Fruit fly (Drosophila melanogaster) whole organism, pupa: ENCODE measurements around the gene Sugb.
A peak's percentile ranks its signal among the peaks of the same experiment; 100 is the strongest.

Source experiments
- CG10348 ChIP-seq: fragments of 200-800 bp; sonication (Bioruptor generic); IDR thresholded peaks from 2 replicates; pipeline ENCODE4 v1.3.6; 2022; ENCODE audit warnings: missing biosample characterization, missing genetic modification characterization
- CG15710 ChIP-seq: fragments of 200-800 bp; sonication (Bioruptor generic); optimal IDR thresholded peaks from 2 replicates; lab custom pipeline; 2018; ENCODE audit warnings: missing biosample characterization, mild to moderate bottlenecking, missing genetic modification characterization, moderate library complexity
- CG17806 ChIP-seq: fragments of 200-800 bp; sonication (Bioruptor generic); optimal IDR thresholded peaks from 2 replicates; lab custom pipeline; 2018; ENCODE audit warnings: missing biosample characterization, mild to moderate bottlenecking, missing genetic modification characterization, moderate library complexity
- CG34367 ChIP-seq: fragments of 200-800 bp; sonication (Bioruptor generic); optimal IDR thresholded peaks from 2 replicates; lab custom pipeline; 2018; ENCODE audit warnings: missing biosample characterization, mild to moderate bottlenecking, missing genetic modification characterization
- CG8301 ChIP-seq: fragments of 200-800 bp; sonication (Bioruptor generic); optimal IDR thresholded peaks from 2 replicates; lab custom pipeline; 2018; ENCODE audit warnings: missing biosample characterization, mild to moderate bottlenecking, missing genetic modification characterization
- CG9948 ChIP-seq: fragments of 200-800 bp; sonication (Bioruptor generic); optimal IDR thresholded peaks from 2 replicates; lab custom pipeline; 2018; ENCODE audit warnings: missing biosample characterization, mild to moderate bottlenecking, missing genetic modification characterization, moderate library complexity
- EcR ChIP-seq: fragments of 200-800 bp; sonication (Bioruptor generic); optimal IDR thresholded peaks from 3 replicates; lab custom pipeline; 2019; ENCODE audit warnings: missing biosample characterization, missing genetic modification characterization, mild to moderate bottlenecking, moderate library complexity, missing genetic modification reagents
- Pif1B ChIP-seq: fragments of 200-800 bp; sonication (Bioruptor generic); optimal IDR thresholded peaks from 3 replicates; lab custom pipeline; 2016; ENCODE audit warnings: missing biosample characterization, missing genetic modification characterization
- Snoo ChIP-seq: fragments of 200-800 bp; sonication (Bioruptor generic); optimal IDR thresholded peaks from 3 replicates; lab custom pipeline; 2017; ENCODE audit warnings: missing biosample characterization, mild to moderate bottlenecking, missing genetic modification characterization, inconsistent platforms
- rn ChIP-seq: fragments of 200-800 bp; sonication (Bioruptor generic); IDR thresholded peaks from 2 replicates; pipeline ENCODE4 v1.3.6; 2022; ENCODE audit warnings: missing biosample characterization, missing genetic modification characterization

DNA sequence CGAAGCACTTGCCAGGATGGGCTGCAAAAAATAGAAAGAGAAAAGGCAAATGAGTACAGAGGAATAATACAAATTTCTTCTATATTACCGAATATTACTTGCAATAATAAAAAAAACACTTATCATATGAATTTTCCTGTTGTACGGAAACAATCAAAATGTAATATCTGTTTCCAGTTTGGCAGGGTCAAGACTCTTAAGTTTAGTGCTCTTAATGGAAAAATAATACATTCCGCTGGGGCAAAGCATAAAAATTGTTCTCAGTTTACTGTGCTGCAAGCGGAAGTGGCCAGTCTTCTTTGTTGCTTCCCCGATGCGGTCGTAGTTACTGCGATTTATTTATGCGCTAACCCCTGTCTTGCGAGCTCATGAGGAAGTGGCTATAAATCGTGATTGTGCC lies 29.1 kb downstream of the Sugb start:
- TF ChIP-seq EcR (GFP tag; lab: Kevin White, UChicago): peak; percentile 6
- TF ChIP-seq Pif1B (GFP tag; lab: Kevin White, UChicago): no peak
- TF ChIP-seq CG15710: no peak
- TF ChIP-seq CG8301: no peak
- peak; percentile 56 for TF ChIP-seq CG9948 (tag; lab: Kevin White, UChicago)
- no peak for TF ChIP-seq rn
- TF ChIP-seq Snoo: no peak
- peak; percentile 47 for TF ChIP-seq CG17806 (tag; lab: Kevin White, UChicago)
- TF ChIP-seq CG10348: no peak
- TF ChIP-seq CG34367 (tag; lab: Kevin White, UChicago): peak; percentile 13
